Worm (Caenorhabditis elegans): Measurements from ENCODE around the gene scrm-7.

Gene scrm-7

ce11 chrV:14728754-14729153, 50.8 kb downstream of the scrm-7 start, which contains the start of gene Y50E8A.2:
Y50E8A.2 (minus strand) TSS chrV:14728854.
- TF ChIP-seq ref-1 (GFP tag; conservative IDR thresholded peaks at IDR 0.05), result no peak

Data from whole organism, midembryonic.